Fruit fly (Drosophila melanogaster): ENCODE measurements around the gene twin.

twin gene

DNA sequence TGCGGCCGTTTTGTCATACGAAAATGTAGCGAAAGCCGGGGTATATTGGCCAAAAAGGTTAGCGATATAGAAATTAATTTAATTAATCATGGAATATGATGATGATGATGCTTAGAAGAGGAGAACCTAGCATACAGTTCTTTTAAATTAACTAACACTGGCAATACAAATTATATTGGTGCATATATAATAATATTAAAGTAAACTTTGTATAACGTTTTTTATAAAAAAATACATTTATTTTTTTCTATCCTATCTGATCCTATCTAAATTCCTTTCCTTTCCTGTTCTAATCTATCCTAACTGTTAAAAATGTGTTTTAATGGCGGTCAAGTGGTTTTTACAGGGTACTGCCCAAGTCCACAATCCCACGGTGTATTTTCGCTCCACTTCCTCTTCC is 15.8 kb downstream of the twin start (continued):
- peak; percentile 68; the same call in 2 of the 3 replicates for TF ChIP-seq CG17361 (GFP tag; IDR thresholded peaks at IDR 0.05)
- peak; percentile 25 for TF ChIP-seq CG2712 (tag; optimal IDR thresholded peaks at IDR 0.05)
- peak; percentile 15 for TF ChIP-seq HHEX (GFP tag; optimal IDR thresholded peaks at IDR 0.05)
- TF ChIP-seq Oli (tag; optimal IDR thresholded peaks at IDR 0.05), result peak; percentile 72
- no peak for TF ChIP-seq CG18764 (GFP tag; optimal IDR thresholded peaks at IDR 0.05)
- 0 out of 3 replicates have a peak, but pooled peaks have one; percentile 23 for TF ChIP-seq jigr1 (GFP tag; IDR thresholded peaks at IDR 0.05)
- TF ChIP-seq cas (GFP tag; IDR thresholded peaks at IDR 0.05), result no peak
- TF ChIP-seq ewg (GFP tag; optimal IDR thresholded peaks at IDR 0.05), result peak; percentile 31
- no peak for TF ChIP-seq CG13287 (GFP tag; IDR thresholded peaks at IDR 0.05; ENCODE audit: partially characterized antibody)
- TF ChIP-seq prd (optimal IDR thresholded peaks at IDR 0.05), result no peak
- TF ChIP-seq prd (GFP tag; IDR thresholded peaks at IDR 0.05), result 0 out of 3 replicates have a peak, but pooled peaks have one; percentile 20
- peak; percentile 5 for TF ChIP-seq ind (GFP tag; optimal IDR thresholded peaks at IDR 0.05)
- TF ChIP-seq dmrt99B (tag; optimal IDR thresholded peaks at IDR 0.05), result peak; percentile 74
- TF ChIP-seq CHES-1-like (GFP tag; optimal IDR thresholded peaks at IDR 0.05), result no peak
- TF ChIP-seq CG7271 (tag; optimal IDR thresholded peaks at IDR 0.05), result no peak
- no peak for TF ChIP-seq CrebB (tag; optimal IDR thresholded peaks at IDR 0.05)
- TF ChIP-seq CG5180 (GFP tag; optimal IDR thresholded peaks at IDR 0.05), result peak; percentile 14
- TF ChIP-seq CG1529 (GFP tag; optimal IDR thresholded peaks at IDR 0.05), result no peak
- no peak for TF ChIP-seq CG9932 (GFP tag; IDR thresholded peaks at IDR 0.05)
- TF ChIP-seq CG14014 (GFP tag; IDR thresholded peaks at IDR 0.05), result no peak
- no peak for TF ChIP-seq bsh (GFP tag; optimal IDR thresholded peaks at IDR 0.05)
- TF ChIP-seq CG7556 (GFP tag; optimal IDR thresholded peaks at IDR 0.05), result peak; percentile 34
- TF ChIP-seq CG1647 (GFP tag; optimal IDR thresholded peaks at IDR 0.05), result no peak
- TF ChIP-seq H15 (GFP tag; IDR thresholded peaks at IDR 0.05), result 0 out of 3 replicates have a peak, but pooled peaks have one; percentile 26
- peak; percentile 23 for TF ChIP-seq org-1 (GFP tag; optimal IDR thresholded peaks at IDR 0.05)
- TF ChIP-seq aop (GFP tag; IDR thresholded peaks at IDR 0.05), result no peak
- no peak for TF ChIP-seq Dp (GFP tag; optimal IDR thresholded peaks at IDR 0.05)
- TF ChIP-seq CG15696 (tag; optimal IDR thresholded peaks at IDR 0.05), result no peak
- peak; percentile 30 for TF ChIP-seq CG30403 (GFP tag; optimal IDR thresholded peaks at IDR 0.05)
- TF ChIP-seq Meics (GFP tag; optimal IDR thresholded peaks at IDR 0.05), result peak; percentile 18
- no peak for TF ChIP-seq run (tag; optimal IDR thresholded peaks at IDR 0.05)
- no peak for TF ChIP-seq so (GFP tag; IDR thresholded peaks at IDR 0.05)
- no peak for TF ChIP-seq Dip2 (GFP tag; IDR thresholded peaks at IDR 0.05)
- TF ChIP-seq az2 (GFP tag; optimal IDR thresholded peaks at IDR 0.05), result peak; percentile 22
- no peak for TF ChIP-seq hb (GFP tag; IDR thresholded peaks at IDR 0.05; ENCODE audit: partially characterized antibody)
- no peak for TF ChIP-seq Spps (tag; optimal IDR thresholded peaks at IDR 0.05)
- no peak for TF ChIP-seq CG34422 (GFP tag; IDR thresholded peaks at IDR 0.05)
- peak; percentile 24 for TF ChIP-seq fd96Cb (tag; optimal IDR thresholded peaks at IDR 0.05)
- TF ChIP-seq CG3281 (GFP tag; optimal IDR thresholded peaks at IDR 0.05), result peak; percentile 10
- TF ChIP-seq Sox100B (GFP tag; optimal IDR thresholded peaks at IDR 0.05), result peak; percentile 73
- TF ChIP-seq wor (GFP tag; IDR thresholded peaks at IDR 0.05), result peak; percentile 26; the same call in 1 of the 2 replicates
- TF ChIP-seq CG32772 (GFP tag; IDR thresholded peaks at IDR 0.05), result no peak
- peak in 1 of 2 experiments; percentile 54 for TF ChIP-seq Eip74EF (GFP tag; optimal IDR thresholded peaks at IDR 0.05)
- TF ChIP-seq Atf6 (GFP tag; IDR thresholded peaks at IDR 0.05), result no peak
- no peak for TF ChIP-seq CG13123 (GFP tag; optimal IDR thresholded peaks at IDR 0.05)
- no peak for TF ChIP-seq CG8290 (GFP tag; optimal IDR thresholded peaks at IDR 0.05)
- TF ChIP-seq CG8290 (tag; optimal IDR thresholded peaks at IDR 0.05), result no peak
- peak; percentile 36 for TF ChIP-seq PHDP (tag; optimal IDR thresholded peaks at IDR 0.05)
- peak; percentile 27 for TF ChIP-seq CG12659 (GFP tag; optimal IDR thresholded peaks at IDR 0.05)
- no peak for TF ChIP-seq Nf-YB (GFP tag; optimal IDR thresholded peaks at IDR 0.05)
